Fruit fly (Drosophila melanogaster): ENCODE measurements around the gene rho.

rho gene

dm6 chr3L:1463547-1463946 is at the start of gene rho:
TSS of gene rho (plus strand) at chr3L:1463811.
- peak; percentile 36 for TF ChIP-seq bab1 (GFP tag; optimal IDR thresholded peaks at IDR 0.05)
- TF ChIP-seq cnc (optimal IDR thresholded peaks at IDR 0.05): no peak
- TF ChIP-seq ovo (GFP tag; optimal IDR thresholded peaks at IDR 0.05): no peak
- no peak for TF ChIP-seq CG7045 (GFP tag; optimal IDR thresholded peaks at IDR 0.05)
- no peak for TF ChIP-seq kay (GFP tag; ENCODE audit: borderline replicate concordance)
- TF ChIP-seq Mnt (GFP tag; optimal IDR thresholded peaks at IDR 0.05): peak; percentile 23
- TF ChIP-seq CG7101 (tag; optimal IDR thresholded peaks at IDR 0.05): no peak

- TF ChIP-seq CG7101 (tag; optimal IDR thresholded peaks at IDR 0.05): no peak
- no peak for TF ChIP-seq CG11617 (GFP tag; optimal IDR thresholded peaks at IDR 0.05)
- no peak for TF ChIP-seq toe (GFP tag; optimal IDR thresholded peaks at IDR 0.05)
- TF ChIP-seq ovo (GFP tag; optimal IDR thresholded peaks at IDR 0.05): no peak
- no peak for TF ChIP-seq CG14711 (tag; optimal IDR thresholded peaks at IDR 0.05)
- no peak for TF ChIP-seq Mnt (GFP tag; optimal IDR thresholded peaks at IDR 0.05)
- TF ChIP-seq CG1620 (GFP tag; optimal IDR thresholded peaks at IDR 0.05): no peak
- no peak for TF ChIP-seq tj (GFP tag; optimal IDR thresholded peaks at IDR 0.05)
- TF ChIP-seq Crg-1 (GFP tag; optimal IDR thresholded peaks at IDR 0.05): no peak
- no peak for TF ChIP-seq bab1 (GFP tag; optimal IDR thresholded peaks at IDR 0.05)
- TF ChIP-seq kay (GFP tag; ENCODE audit: borderline replicate concordance): no peak
Measured at dm6 chr3L:1414032-1414431, 49.6 kb upstream of the rho start.

dm6 chr3L:1415931-1416330 is 47.7 kb upstream of the rho start, which contains the start of gene FucTD:
TSS of gene FucTD (plus strand) at chr3L:1416231.
- TF ChIP-seq ovo (GFP tag; optimal IDR thresholded peaks at IDR 0.05): no peak
- no peak for TF ChIP-seq toe (GFP tag; optimal IDR thresholded peaks at IDR 0.05)
- no peak for TF ChIP-seq CG5204 (GFP tag; optimal IDR thresholded peaks at IDR 0.05)
- no peak for TF ChIP-seq pad (GFP tag; optimal IDR thresholded peaks at IDR 0.05)
- no peak for TF ChIP-seq Crg-1 (GFP tag; optimal IDR thresholded peaks at IDR 0.05)
- TF ChIP-seq CG7101 (tag; optimal IDR thresholded peaks at IDR 0.05): no peak
- TF ChIP-seq CG14711 (tag; optimal IDR thresholded peaks at IDR 0.05): no peak
- no peak for TF ChIP-seq CG7045 (GFP tag; optimal IDR thresholded peaks at IDR 0.05)

- TF ChIP-seq toe (GFP tag; optimal IDR thresholded peaks at IDR 0.05): no peak
- TF ChIP-seq CG7101 (tag; optimal IDR thresholded peaks at IDR 0.05): no peak
- no peak for TF ChIP-seq Crg-1 (GFP tag; optimal IDR thresholded peaks at IDR 0.05)
- no peak for TF ChIP-seq tj (GFP tag; optimal IDR thresholded peaks at IDR 0.05)
Measured at dm6 chr3L:1417898-1418297, 45.7 kb upstream of the rho start.

- TF ChIP-seq CG1620 (GFP tag; optimal IDR thresholded peaks at IDR 0.05) (no peak), CG12768 (GFP tag; optimal IDR thresholded peaks at IDR 0.05) (no peak), cnc (optimal IDR thresholded peaks at IDR 0.05) (no peak), Mnt (GFP tag; optimal IDR thresholded peaks at IDR 0.05) (no peak), bab1 (GFP tag; optimal IDR thresholded peaks at IDR 0.05) (no peak), Clk (GFP tag; optimal IDR thresholded peaks at IDR 0.05) (no peak), CG33017 (tag; optimal IDR thresholded peaks at IDR 0.05) (no peak)
Measured at dm6 chr3L:1418821-1419220, 44.8 kb upstream of the rho start.

dm6 chr3L:1419929-1420328 is 43.7 kb upstream of the rho start:
- no peak for TF ChIP-seq ovo (GFP tag; optimal IDR thresholded peaks at IDR 0.05)
- TF ChIP-seq cic (GFP tag; optimal IDR thresholded peaks at IDR 0.05): no peak
- TF ChIP-seq bab1 (GFP tag; optimal IDR thresholded peaks at IDR 0.05): no peak
- no peak for TF ChIP-seq CG7101 (tag; optimal IDR thresholded peaks at IDR 0.05)
- no peak for TF ChIP-seq Crg-1 (GFP tag; optimal IDR thresholded peaks at IDR 0.05)
- TF ChIP-seq kay (GFP tag; ENCODE audit: borderline replicate concordance): no peak
- no peak for TF ChIP-seq CG14711 (tag; optimal IDR thresholded peaks at IDR 0.05)
- no peak for TF ChIP-seq CG33017 (tag; optimal IDR thresholded peaks at IDR 0.05)
- TF ChIP-seq CG12768 (GFP tag; optimal IDR thresholded peaks at IDR 0.05): no peak
- no peak for TF ChIP-seq Clk (GFP tag; optimal IDR thresholded peaks at IDR 0.05)
- no peak for TF ChIP-seq CG1620 (GFP tag; optimal IDR thresholded peaks at IDR 0.05)
- no peak for TF ChIP-seq Hr96 (GFP tag; optimal IDR thresholded peaks at IDR 0.05)

dm6 chr3L:1420950-1421349 is 42.7 kb upstream of the rho start:
- TF ChIP-seq Hr96 (GFP tag; optimal IDR thresholded peaks at IDR 0.05): no peak
- no peak for TF ChIP-seq Crg-1 (GFP tag; optimal IDR thresholded peaks at IDR 0.05)
- TF ChIP-seq bab1 (GFP tag; optimal IDR thresholded peaks at IDR 0.05): no peak
- TF ChIP-seq CG7101 (tag; optimal IDR thresholded peaks at IDR 0.05): no peak
- no peak for TF ChIP-seq CG1620 (GFP tag; optimal IDR thresholded peaks at IDR 0.05)
- TF ChIP-seq cic (GFP tag; optimal IDR thresholded peaks at IDR 0.05): no peak
- TF ChIP-seq kay (GFP tag; ENCODE audit: borderline replicate concordance): no peak
- no peak for TF ChIP-seq CG12768 (GFP tag; optimal IDR thresholded peaks at IDR 0.05)
- no peak for TF ChIP-seq toe (GFP tag; optimal IDR thresholded peaks at IDR 0.05)
- no peak for TF ChIP-seq CG5204 (GFP tag; optimal IDR thresholded peaks at IDR 0.05)
- TF ChIP-seq Mnt (GFP tag; optimal IDR thresholded peaks at IDR 0.05): no peak
- no peak for TF ChIP-seq CG7045 (GFP tag; optimal IDR thresholded peaks at IDR 0.05)
- TF ChIP-seq Clk (GFP tag; optimal IDR thresholded peaks at IDR 0.05): no peak
- no peak for TF ChIP-seq pad (GFP tag; optimal IDR thresholded peaks at IDR 0.05)
- no peak for TF ChIP-seq CG11617 (GFP tag; optimal IDR thresholded peaks at IDR 0.05)
- no peak for TF ChIP-seq CG14711 (tag; optimal IDR thresholded peaks at IDR 0.05)
- no peak for TF ChIP-seq CG33017 (tag; optimal IDR thresholded peaks at IDR 0.05)
- TF ChIP-seq cnc (optimal IDR thresholded peaks at IDR 0.05): no peak
- no peak for TF ChIP-seq tj (GFP tag; optimal IDR thresholded peaks at IDR 0.05)
- no peak for TF ChIP-seq ovo (GFP tag; optimal IDR thresholded peaks at IDR 0.05)
